Worm (Caenorhabditis elegans) whole organism, L4 larva: ENCODE results near the gene fos-1.

ENCODE experiments used
- D1046.2 ChIP-seq: fragments of 200-800 bp; sonication (Bioruptor generic); IDR thresholded peaks from 2 replicates; pipeline ENCODE4 v1.3.6; 2022; ENCODE audit warnings: missing genetic modification characterization, missing compliant biosample characterization
- F26F4.8 ChIP-seq: fragments of 200-800 bp; sonication (Bioruptor generic); conservative IDR thresholded peaks from 2 replicates; pipeline ENCODE4 v1.3.6; 2022; ENCODE audit warnings: missing genetic modification characterization, missing compliant biosample characterization
- T26A8.4 ChIP-seq: fragments of 200-800 bp; sonication (Bioruptor generic); IDR thresholded peaks from 2 replicates; pipeline ENCODE4 v1.3.6; 2022; ENCODE audit warnings: missing genetic modification characterization, missing compliant biosample characterization
- aha-1 ChIP-seq: fragments of 150-350 bp; peaks from one replicate; lab custom pipeline; 2014; ENCODE audit warnings: missing biosample characterization, missing genetic modification characterization
- arid-1 ChIP-seq: fragments of 200-800 bp; sonication (Bioruptor generic); conservative IDR thresholded peaks from 2 replicates; pipeline ENCODE4 v1.3.6; 2022; ENCODE audit warnings: missing genetic modification reagents, missing genetic modification characterization, missing compliant biosample characterization
- attf-4 ChIP-seq: sonication (generic microtip); optimal IDR thresholded peaks from 3 replicates; lab custom pipeline; 2017; ENCODE audit warnings: missing biosample characterization, missing genetic modification characterization
- ceh-32 ChIP-seq: sonication (generic microtip); optimal IDR thresholded peaks from 2 replicates; lab custom pipeline; 2016; ENCODE audit warnings: mild to moderate bottlenecking, missing genetic modification characterization, missing compliant biosample characterization; ENCODE audit not compliant: poor library complexity
- ceh-44 ChIP-seq: fragments of 200-800 bp; sonication (Bioruptor generic); IDR thresholded peaks from 2 replicates; pipeline ENCODE4 v1.3.6; 2022; ENCODE audit warnings: missing genetic modification reagents, missing genetic modification characterization, missing compliant biosample characterization
- ces-1 ChIP-seq: fragments of 150-350 bp; sonication (generic microtip); optimal IDR thresholded peaks from 4 replicates; lab custom pipeline; 2014; ENCODE audit warnings: missing biosample characterization, missing genetic modification reagents, missing genetic modification characterization
- cey-2 ChIP-seq: sonication (generic microtip); optimal IDR thresholded peaks from 3 replicates; lab custom pipeline; 2017; ENCODE audit warnings: missing genetic modification characterization, mild to moderate bottlenecking, missing compliant biosample characterization, antibody characterized with exemption, borderline replicate concordance; ENCODE audit not compliant: insufficient read depth
- daf-12 ChIP-seq: fragments of 150-350 bp; optimal IDR thresholded peaks from 2 replicates; lab custom pipeline; 2014; ENCODE audit warnings: missing biosample characterization, missing genetic modification reagents, missing genetic modification characterization
- duxl-1 ChIP-seq: sonication (generic microtip); optimal IDR thresholded peaks from 2 replicates; lab custom pipeline; 2016; ENCODE audit warnings: mild to moderate bottlenecking, missing genetic modification characterization, moderate library complexity, missing compliant biosample characterization; ENCODE audit not compliant: poor library complexity
- fkh-10 ChIP-seq: fragments of 150-350 bp; optimal IDR thresholded peaks from 2 replicates; lab custom pipeline; 2014; ENCODE audit warnings: missing biosample characterization, missing genetic modification reagents, missing genetic modification characterization
- hlh-11 ChIP-seq: fragments of 200-800 bp; sonication (Bioruptor generic); optimal IDR thresholded peaks from 2 replicates; lab custom pipeline; 2018; ENCODE audit warnings: mild to moderate bottlenecking, missing genetic modification characterization, missing compliant biosample characterization
- hlh-30 ChIP-seq: sonication (generic microtip); optimal IDR thresholded peaks from 2 replicates; lab custom pipeline; 2017; ENCODE audit warnings: antibody characterized with exemption, mild to moderate bottlenecking, missing genetic modification characterization, missing compliant biosample characterization; ENCODE audit not compliant: insufficient read depth
- lin-13 ChIP-seq: fragments of 150-350 bp; optimal IDR thresholded peaks from 2 replicates; lab custom pipeline; 2014; ENCODE audit warnings: missing biosample characterization, missing genetic modification reagents, missing genetic modification characterization
- lsy-2 ChIP-seq, 2 experiments: fragments of 150-350 bp in 1 of 2; sonication (generic microtip) in 1 of 2; optimal IDR thresholded peaks; 2 replicates each; lab custom pipeline; 2014 to 2017; ENCODE audit warnings: missing biosample characterization in 2 of 2, missing genetic modification characterization in 2 of 2
- madf-5 ChIP-seq, 2 experiments: fragments of 200-800 bp; sonication (Bioruptor generic); IDR thresholded peaks; 2 replicates each; pipeline ENCODE4 v1.3.6; 2022; ENCODE audit warnings: missing compliant biosample characterization in 2 of 2, missing genetic modification characterization in 2 of 2
- mep-1 ChIP-seq: fragments of 150-350 bp; sonication (generic microtip); optimal IDR thresholded peaks from 3 replicates; lab custom pipeline; 2014; ENCODE audit warnings: missing biosample characterization, missing genetic modification characterization
- mes-2 ChIP-seq: sonication (generic microtip); optimal IDR thresholded peaks from 2 replicates; lab custom pipeline; 2016; ENCODE audit warnings: missing genotype, mild to moderate bottlenecking, missing genetic modification characterization, missing compliant biosample characterization; ENCODE audit not compliant: poor library complexity, severe bottlenecking
- nhr-10 ChIP-seq: fragments of 150-350 bp; optimal IDR thresholded peaks from 2 replicates; lab custom pipeline; 2014; ENCODE audit warnings: missing biosample characterization, missing genetic modification characterization
- nhr-102 ChIP-seq: sonication (generic microtip); optimal IDR thresholded peaks from 2 replicates; lab custom pipeline; 2016; ENCODE audit warnings: mild to moderate bottlenecking, missing genetic modification characterization, moderate library complexity, missing compliant biosample characterization
- nhr-237 ChIP-seq: sonication (generic microtip); optimal IDR thresholded peaks from 2 replicates; lab custom pipeline; 2017; ENCODE audit warnings: missing biosample characterization, missing genetic modification characterization
- nhr-48 ChIP-seq: sonication (generic microtip); optimal IDR thresholded peaks from 2 replicates; lab custom pipeline; 2016; ENCODE audit warnings: mild to moderate bottlenecking, missing genetic modification characterization, missing compliant biosample characterization
- pha-4 ChIP-seq, 2 experiments: fragments of 150-350 bp in 1 of 2; fragments of 200-800 bp in 1 of 2; sonication (Bioruptor generic) in 1 of 2; IDR thresholded peaks in 1 of 2; optimal IDR thresholded peaks in 1 of 2; 2 replicates each; pipeline versions ENCODE4 v1.3.6 to Lab custom; 2014 to 2022; ENCODE audit warnings: missing genetic modification characterization in 2 of 2, missing genetic modification reagents in 2 of 2, missing biosample characterization in 1 of 2, missing compliant biosample characterization in 1 of 2
- php-3 ChIP-seq: fragments of 200-800 bp; sonication (Bioruptor generic); IDR thresholded peaks from 2 replicates; pipeline ENCODE4 v1.3.6; 2022; ENCODE audit warnings: missing genetic modification reagents, missing genetic modification characterization, missing compliant biosample characterization
- pqm-1 ChIP-seq: sonication (generic microtip); optimal IDR thresholded peaks from 2 replicates; lab custom pipeline; 2017; ENCODE audit warnings: missing biosample characterization, missing genetic modification characterization
- set-16 ChIP-seq: fragments of 200-800 bp; sonication (Bioruptor generic); IDR thresholded peaks from 2 replicates; pipeline ENCODE4 v1.3.6; 2022; ENCODE audit warnings: missing genetic modification reagents, missing genetic modification characterization, missing compliant biosample characterization
- skn-1 ChIP-seq: fragments of 150-350 bp; optimal IDR thresholded peaks from 2 replicates; lab custom pipeline; 2014; ENCODE audit warnings: missing biosample characterization, missing genetic modification characterization
- unc-130 ChIP-seq: sonication (generic microtip); optimal IDR thresholded peaks from 2 replicates; lab custom pipeline; 2016; ENCODE audit warnings: missing genetic modification reagents, missing genetic modification characterization, missing compliant biosample characterization
- unc-62 ChIP-seq, 3 experiments: fragments of 150-350 bp in 1 of 3; sonication (generic microtip); optimal IDR thresholded peaks in 2 of 3; peaks in 1 of 3; 1 replicate in 1 of 3; 2 replicates in 2 of 3; lab custom pipeline; 2014 to 2017; ENCODE audit warnings: missing biosample characterization in 3 of 3, missing genetic modification characterization in 3 of 3, missing genetic modification reagents in 3 of 3, missing genotype in 1 of 3
- zip-2 ChIP-seq: fragments of 150-350 bp; optimal IDR thresholded peaks from 2 replicates; lab custom pipeline; 2014; ENCODE audit warnings: missing biosample characterization, missing genetic modification characterization

The fos-1 gene

ce11 chrV:5964658-5965178, 38.7 kb upstream of the fos-1 start:
- TF ChIP-seq pqm-1 (tag; lab: Kevin White, UChicago) (no peak), hlh-11 (tag; lab: Kevin White, UChicago) (peak; percentile 28), unc-62 (GFP tag; optimal IDR thresholded peaks at IDR 0.05 in 1 of 2; lab: Kevin White, UChicago) (peak in 1 of 2 experiments; percentile 95), unc-62 (tag; optimal IDR thresholded peaks at IDR 0.05; lab: Kevin White, UChicago) (no peak), nhr-237 (tag; lab: Kevin White, UChicago) (no peak), arid-1 (GFP tag; lab: Robert Waterston, UW) (no peak), lsy-2 (tag; optimal IDR thresholded peaks at IDR 0.05; lab: Kevin White, UChicago) (peak in 1 of 2 experiments; percentile 7), madf-5 (GFP tag; IDR thresholded peaks at IDR 0.05; lab: Robert Waterston, UW) (no peak), daf-12 (tag; lab: Kevin White, UChicago) (no peak), T26A8.4 (GFP tag; lab: Robert Waterston, UW) (no peak), fkh-10 (GFP tag; lab: Kevin White, UChicago) (peak; percentile 18), hlh-30 (peak; percentile 56), pha-4 (GFP tag; IDR thresholded peaks at IDR 0.05; lab: Robert Waterston, UW) (no peak), pha-4 (tag; optimal IDR thresholded peaks at IDR 0.05; lab: Kevin White, UChicago) (no peak), nhr-102 (tag; lab: Kevin White, UChicago) (no peak), nhr-10 (tag; lab: Kevin White, UChicago) (no peak), set-16 (GFP tag; lab: Robert Waterston, UW) (no peak), lin-13 (GFP tag; lab: Kevin White, UChicago) (no peak), mep-1 (tag; lab: Kevin White, UChicago) (peak; percentile 23), ces-1 (GFP tag; lab: Kevin White, UChicago) (no peak)

ce11 chrV:5972582-5972981, 30.8 kb upstream of the fos-1 start:
- TF ChIP-seq F26F4.8 (GFP tag; lab: Robert Waterston, UW) (no peak), mes-2 (tag; lab: Kevin White, UChicago) (no peak), unc-62 (GFP tag; optimal IDR thresholded peaks at IDR 0.05 in 1 of 2; lab: Kevin White, UChicago) (peak in 1 of 2 experiments; percentile 91), unc-62 (tag; optimal IDR thresholded peaks at IDR 0.05; lab: Kevin White, UChicago) (no peak)

- no peak for TF ChIP-seq zip-2 (tag; lab: Kevin White, UChicago)
- TF ChIP-seq unc-62 (GFP tag; optimal IDR thresholded peaks at IDR 0.05 in 1 of 2; lab: Kevin White, UChicago) = peak in 1 of 2 experiments; percentile 92
- TF ChIP-seq unc-62 (tag; optimal IDR thresholded peaks at IDR 0.05; lab: Kevin White, UChicago) = no peak
- TF ChIP-seq attf-4 = no peak
Measured at ce11 chrV:5973713-5974112, 29.7 kb upstream of the fos-1 start.

- no peak for TF ChIP-seq skn-1 (tag; lab: Kevin White, UChicago)
- no peak for TF ChIP-seq ceh-32 (tag; lab: Kevin White, UChicago)
- no peak for TF ChIP-seq ceh-44 (GFP tag; lab: Robert Waterston, UW)
- no peak for TF ChIP-seq nhr-48 (tag; lab: Kevin White, UChicago)
- TF ChIP-seq cey-2 = no peak
- TF ChIP-seq php-3 = no peak
- TF ChIP-seq duxl-1 (tag; lab: Kevin White, UChicago) = no peak
- no peak for TF ChIP-seq unc-130 (GFP tag; lab: Kevin White, UChicago)
- no peak for TF ChIP-seq D1046.2
- no peak for TF ChIP-seq hlh-30
- no peak for TF ChIP-seq lsy-2 (tag; optimal IDR thresholded peaks at IDR 0.05; lab: Kevin White, UChicago)
- no peak for TF ChIP-seq daf-12 (tag; lab: Kevin White, UChicago)
- no peak for TF ChIP-seq hlh-11 (tag; lab: Kevin White, UChicago)
- TF ChIP-seq aha-1 (tag; lab: Kevin White, UChicago) = no peak
Measured at ce11 chrV:5975724-5976123, 27.7 kb upstream of the fos-1 start, which contains the start of gene acy-2. Gene acy-2, plus strand, starts transcription at chrV:5976024.
